Fruit fly (Drosophila melanogaster) whole organism, embryonic: ENCODE measurements around the gene red.

Source experiments
- B-H2 ChIP-seq: fragments of 200-800 bp; sonication (Bioruptor generic); optimal IDR thresholded peaks from 2 replicates; lab custom pipeline; 2018; ENCODE audit warnings: missing biosample characterization, mild to moderate bottlenecking, missing genetic modification characterization
- CG10321 ChIP-seq: fragments of 200-800 bp; sonication (Bioruptor generic); IDR thresholded peaks from 2 replicates; pipeline ENCODE4 v1.3.6; 2022; ENCODE audit warnings: missing biosample characterization, missing genetic modification characterization
- CG10543 ChIP-seq: fragments of 200-800 bp; sonication (Bioruptor generic); optimal IDR thresholded peaks from 3 replicates; lab custom pipeline; 2017; ENCODE audit warnings: missing biosample characterization, mild to moderate bottlenecking, missing genetic modification characterization, moderate library complexity
- CG11696 ChIP-seq: fragments of 200-800 bp; sonication (Bioruptor generic); IDR thresholded peaks from 2 replicates; pipeline ENCODE4 v1.3.6; 2022; ENCODE audit warnings: missing biosample characterization, missing genetic modification characterization
- CG13287 ChIP-seq: fragments of 200-800 bp; sonication (Bioruptor generic); IDR thresholded peaks from 2 replicates; pipeline ENCODE4 v1.3.6; 2022; ENCODE audit warnings: missing biosample characterization, missing genetic modification characterization; ENCODE audit not compliant: partially characterized antibody
- CG13424 ChIP-seq: fragments of 200-800 bp; sonication (Bioruptor generic); optimal IDR thresholded peaks from 2 replicates; lab custom pipeline; 2019; ENCODE audit warnings: missing biosample characterization, mild to moderate bottlenecking, missing genetic modification characterization, moderate library complexity
- CG14014 ChIP-seq: fragments of 200-800 bp; sonication (Bioruptor generic); IDR thresholded peaks from 2 replicates; pipeline ENCODE4 v1.3.6; 2022; ENCODE audit warnings: missing biosample characterization, missing genetic modification characterization
- CG14441 ChIP-seq: fragments of 200-800 bp; sonication (Bioruptor generic); IDR thresholded peaks from 2 replicates; pipeline ENCODE4 v1.3.6; 2022; ENCODE audit warnings: missing biosample characterization, missing genetic modification characterization
- CG14710 ChIP-seq: fragments of 200-800 bp; sonication (Bioruptor generic); optimal IDR thresholded peaks from 3 replicates; lab custom pipeline; 2019; ENCODE audit warnings: missing biosample characterization, mild to moderate bottlenecking, missing genetic modification characterization, moderate library complexity
- CG17829 ChIP-seq: fragments of 200-800 bp; optimal IDR thresholded peaks from 2 replicates; lab custom pipeline; 2019; ENCODE audit warnings: missing biosample characterization, mild to moderate bottlenecking, missing genetic modification characterization, moderate library complexity
- CG2875 ChIP-seq: fragments of 200-800 bp; sonication (Bioruptor generic); optimal IDR thresholded peaks from 2 replicates; lab custom pipeline; 2017; ENCODE audit warnings: missing biosample characterization, mild to moderate bottlenecking, missing genetic modification characterization, missing genetic modification reagents
- CG31365 ChIP-seq: fragments of 200-800 bp; sonication (Bioruptor generic); optimal IDR thresholded peaks from 2 replicates; lab custom pipeline; 2018; ENCODE audit warnings: missing biosample characterization, mild to moderate bottlenecking, missing genetic modification characterization
- CG32532 ChIP-seq: fragments of 200-800 bp; sonication (Bioruptor generic); IDR thresholded peaks from 2 replicates; pipeline ENCODE4 v1.3.6; 2022; ENCODE audit warnings: missing biosample characterization, missing genetic modification characterization
- CG32767 ChIP-seq: fragments of 200-800 bp; sonication (Bioruptor generic); IDR thresholded peaks from 2 replicates; pipeline ENCODE4 v1.3.6; 2022; ENCODE audit warnings: missing biosample characterization, missing genetic modification characterization
- CG3281 ChIP-seq: fragments of 200-800 bp; sonication (Bioruptor generic); optimal IDR thresholded peaks from 3 replicates; lab custom pipeline; 2017; ENCODE audit warnings: missing biosample characterization, mild to moderate bottlenecking, missing genetic modification characterization
- CG3726 ChIP-seq: fragments of 200-800 bp; sonication (Bioruptor generic); IDR thresholded peaks from 3 replicates; pipeline ENCODE4, ENCODE4 v1.3.6; 2022; ENCODE audit warnings: missing biosample characterization, missing genetic modification characterization
- CG4707 ChIP-seq: fragments of 200-800 bp; sonication (Bioruptor generic); optimal IDR thresholded peaks from 2 replicates; lab custom pipeline; 2018; ENCODE audit warnings: missing biosample characterization, mild to moderate bottlenecking, missing genetic modification characterization, moderate library complexity
- CG4854 ChIP-seq: fragments of 200-800 bp; sonication (Bioruptor generic); optimal IDR thresholded peaks from 2 replicates; lab custom pipeline; 2016; ENCODE audit warnings: missing biosample characterization, missing genetic modification characterization, inconsistent platforms
- CG5245 ChIP-seq: fragments of 200-800 bp; sonication (Bioruptor generic); optimal IDR thresholded peaks from 3 replicates; lab custom pipeline; 2016; ENCODE audit warnings: missing biosample characterization, missing genetic modification characterization
- CG7372 ChIP-seq: fragments of 200-800 bp; sonication (Bioruptor generic); IDR thresholded peaks from 2 replicates; pipeline ENCODE4 v1.3.6; 2022; ENCODE audit warnings: missing biosample characterization, missing genetic modification characterization
- CG7987 ChIP-seq: fragments of 200-800 bp; sonication (Bioruptor generic); optimal IDR thresholded peaks from 2 replicates; lab custom pipeline; 2018; ENCODE audit warnings: missing biosample characterization, mild to moderate bottlenecking, missing genetic modification characterization, moderate library complexity
- Camta ChIP-seq: fragments of 200-800 bp; sonication (Bioruptor generic); optimal IDR thresholded peaks from 2 replicates; lab custom pipeline; 2016; ENCODE audit warnings: missing biosample characterization, missing genetic modification characterization
- CrebB ChIP-seq: fragments of 200-800 bp; sonication (Bioruptor generic); optimal IDR thresholded peaks from 3 replicates; lab custom pipeline; 2018; ENCODE audit warnings: missing biosample characterization, mild to moderate bottlenecking, missing genetic modification characterization
- D19A ChIP-seq: fragments of 200-800 bp; optimal IDR thresholded peaks from 3 replicates; lab custom pipeline; 2019; ENCODE audit warnings: missing biosample characterization, mild to moderate bottlenecking, missing genetic modification characterization, moderate library complexity
- Dp ChIP-seq: fragments of 200-800 bp; sonication (Bioruptor generic); optimal IDR thresholded peaks from 2 replicates; lab custom pipeline; 2018; ENCODE audit warnings: missing biosample characterization, mild to moderate bottlenecking, missing genetic modification characterization, moderate library complexity
- E2f2 ChIP-seq: fragments of 200-800 bp; sonication (Bioruptor generic); IDR thresholded peaks from 2 replicates; pipeline ENCODE4 v1.3.6; 2022; ENCODE audit warnings: missing biosample characterization, missing genetic modification characterization
- ERR ChIP-seq: fragments of 200-800 bp; sonication (Bioruptor generic); optimal IDR thresholded peaks from 2 replicates; lab custom pipeline; 2016; ENCODE audit warnings: missing biosample characterization, missing genetic modification characterization
- Eip74EF ChIP-seq, 2 experiments: fragments of 200-800 bp in 1 of 2; fragments of >200 bp in 1 of 2; sonication (Bioruptor generic) in 1 of 2; optimal IDR thresholded peaks; 2 replicates each; lab custom pipeline; 2017 to 2019; ENCODE audit warnings: missing biosample characterization in 2 of 2, missing genetic modification characterization in 2 of 2, mild to moderate bottlenecking in 1 of 2, moderate library complexity in 1 of 2
- GATAe ChIP-seq: fragments of 200-800 bp; sonication (Bioruptor generic); conservative IDR thresholded peaks from 2 replicates; pipeline ENCODE4 v1.3.6; 2022; ENCODE audit warnings: missing biosample characterization, missing genetic modification characterization
- Gug ChIP-seq: fragments of 200-800 bp; sonication (Bioruptor generic); IDR thresholded peaks from 4 replicates; pipeline ENCODE4 v1.3.6; 2022; ENCODE audit warnings: missing biosample characterization, missing genetic modification characterization
- Hmx ChIP-seq: fragments of 200-800 bp; sonication (Bioruptor generic); optimal IDR thresholded peaks from 2 replicates; lab custom pipeline; 2016; ENCODE audit warnings: missing biosample characterization, missing genetic modification characterization
- Lim3 ChIP-seq: fragments of 200-800 bp; sonication (Bioruptor generic); IDR thresholded peaks from 2 replicates; pipeline ENCODE4 v1.3.6; 2022; ENCODE audit warnings: missing biosample characterization, missing genetic modification characterization
- Oli ChIP-seq: fragments of 200-800 bp; sonication (Bioruptor generic); optimal IDR thresholded peaks from 2 replicates; lab custom pipeline; 2018; ENCODE audit warnings: missing biosample characterization, mild to moderate bottlenecking, missing genetic modification characterization, moderate library complexity
- Poxn ChIP-seq: fragments of 200-800 bp; sonication (Bioruptor generic); IDR thresholded peaks from 2 replicates; pipeline ENCODE4 v1.3.6; 2022; ENCODE audit warnings: missing biosample characterization, missing genetic modification characterization
- Sox102F ChIP-seq: fragments of 200-800 bp; sonication (Bioruptor generic); optimal IDR thresholded peaks from 2 replicates; lab custom pipeline; 2018; ENCODE audit warnings: missing biosample characterization, mild to moderate bottlenecking, missing genetic modification characterization, moderate library complexity
- al ChIP-seq: fragments of 200-800 bp; sonication (Bioruptor generic); IDR thresholded peaks from 2 replicates; pipeline ENCODE4 v1.3.6; 2022; ENCODE audit warnings: missing biosample characterization, missing genetic modification characterization
- dimm ChIP-seq: fragments of 200-800 bp; sonication (Bioruptor generic); IDR thresholded peaks from 2 replicates; pipeline ENCODE4 v1.3.6; 2022; ENCODE audit warnings: missing biosample characterization, missing genetic modification characterization
- emc ChIP-seq: fragments of 200-800 bp; sonication (Bioruptor generic); optimal IDR thresholded peaks from 2 replicates; lab custom pipeline; 2016; ENCODE audit warnings: missing biosample characterization, missing genetic modification characterization
- grn ChIP-seq: fragments of 200-800 bp; sonication (Bioruptor generic); optimal IDR thresholded peaks from 3 replicates; lab custom pipeline; 2017; ENCODE audit warnings: missing biosample characterization, missing genetic modification characterization
- lab ChIP-seq: fragments of 200-800 bp; sonication (Bioruptor generic); optimal IDR thresholded peaks from 3 replicates; lab custom pipeline; 2017; ENCODE audit warnings: missing biosample characterization, missing genetic modification characterization, mild to moderate bottlenecking, moderate library complexity, missing genetic modification reagents
- lbe ChIP-seq: fragments of 200-800 bp; sonication (Bioruptor generic); optimal IDR thresholded peaks from 2 replicates; lab custom pipeline; 2016; ENCODE audit warnings: missing biosample characterization, mild to moderate bottlenecking, missing genetic modification characterization
- lola ChIP-seq, 3 experiments: fragments of >200 bp in 2 of 3; fragments of 200-800 bp in 1 of 3; sonication (Bioruptor generic) in 1 of 3; optimal IDR thresholded peaks; 2 replicates each; lab custom pipeline; 2017 to 2019; ENCODE audit warnings: missing biosample characterization in 3 of 3, missing genetic modification characterization in 3 of 3, mild to moderate bottlenecking in 1 of 3, moderate library complexity in 1 of 3
- sens-2 ChIP-seq: fragments of 200-800 bp; sonication (Bioruptor generic); IDR thresholded peaks from 2 replicates; pipeline ENCODE4 v1.3.6; 2022; ENCODE audit warnings: missing biosample characterization, missing genetic modification characterization
- sim ChIP-seq: fragments of 200-800 bp; sonication (Bioruptor generic); IDR thresholded peaks from 2 replicates; pipeline ENCODE4 v1.3.6; 2022; ENCODE audit warnings: missing biosample characterization, missing genetic modification characterization
- tx ChIP-seq: fragments of 200-800 bp; sonication (Bioruptor generic); optimal IDR thresholded peaks from 2 replicates; lab custom pipeline; 2016; ENCODE audit warnings: missing biosample characterization, missing genetic modification characterization
- unpg ChIP-seq: fragments of 200-800 bp; sonication (Bioruptor generic); optimal IDR thresholded peaks from 3 replicates; lab custom pipeline; 2018; ENCODE audit warnings: missing biosample characterization, mild to moderate bottlenecking, missing genetic modification characterization, moderate library complexity
- vfl ChIP-seq: fragments of 200-800 bp; sonication (Bioruptor generic); optimal IDR thresholded peaks from 2 replicates; lab custom pipeline; 2016; ENCODE audit warnings: missing biosample characterization, missing genetic modification characterization
- vnd ChIP-seq: fragments of 200-800 bp; sonication (Bioruptor generic); IDR thresholded peaks from 3 replicates; pipeline ENCODE4 v1.3.6; 2022; ENCODE audit warnings: missing biosample characterization, missing genetic modification characterization; ENCODE audit not compliant: partially characterized antibody
- wor ChIP-seq: fragments of 200-800 bp; sonication (Bioruptor generic); IDR thresholded peaks from 2 replicates; pipeline ENCODE4 v1.3.6; 2022; ENCODE audit warnings: missing biosample characterization, missing genetic modification characterization

red gene

dm6 chr3R:14285059-14285953, 3.6 kb upstream of the red start (continued):
- TF ChIP-seq tx (GFP tag; lab: Kevin White, UChicago) (no peak), CG32532 (GFP tag; lab: Robert Waterston, UW) (no peak), lbe (GFP tag; lab: Kevin White, UChicago) (no peak), dimm (GFP tag; lab: Robert Waterston, UW) (no peak), Hmx (GFP tag; lab: Kevin White, UChicago) (no peak), D19A (tag; lab: Kevin White, UChicago) (no peak), CG7372 (no peak), GATAe (GFP tag; lab: Robert Waterston, UW) (no peak), wor (no peak), B-H2 (peak; percentile 38), Lim3 (no peak), CG4854 (GFP tag; lab: Kevin White, UChicago) (no peak), CG13424 (tag; lab: Kevin White, UChicago) (peak; percentile 14), CG2875 (GFP tag; lab: Kevin White, UChicago) (no peak), CG14441 (no peak), al (no peak), CG14014 (no peak), Camta (GFP tag; lab: Kevin White, UChicago) (no peak), CG7987 (GFP tag; lab: Kevin White, UChicago) (peak; percentile 14), CrebB (tag; lab: Kevin White, UChicago) (no peak), ERR (GFP tag; lab: Kevin White, UChicago) (no peak), CG17829 (no peak), sim (no peak), lola (GFP tag; optimal IDR thresholded peaks at IDR 0.05; lab: Kevin White, UChicago) (no peak), CG14710 (tag; lab: Kevin White, UChicago) (no peak), Sox102F (peak; percentile 36), Poxn (GFP tag; lab: Robert Waterston, UW) (no peak), vfl (GFP tag; lab: Kevin White, UChicago) (no peak), CG13287 (GFP tag; lab: Robert Waterston, UW) (no peak), unpg (GFP tag; lab: Kevin White, UChicago) (peak; percentile 7), Oli (tag; lab: Kevin White, UChicago) (peak; percentile 34), sens-2 (GFP tag; lab: Robert Waterston, UW) (no peak), grn (no peak), emc (GFP tag; lab: Kevin White, UChicago) (no peak), CG5245 (GFP tag; lab: Kevin White, UChicago) (no peak), CG10321 (GFP tag; lab: Robert Waterston, UW) (no peak), vnd (GFP tag; lab: Robert Waterston, UW) (no peak), lab (GFP tag; lab: Kevin White, UChicago) (peak; percentile 42), CG32767 (no peak), CG3281 (GFP tag; lab: Kevin White, UChicago) (peak; percentile 9), Eip74EF (GFP tag; optimal IDR thresholded peaks at IDR 0.05; lab: Kevin White, UChicago) (no peak), Gug (GFP tag; lab: Robert Waterston, UW) (peak; percentile 36; the same call in 1 of the 4 replicates), CG3726 (GFP tag; lab: Robert Waterston, UW) (no peak), CG10543 (GFP tag; lab: Kevin White, UChicago) (peak; percentile 66), CG31365 (tag; lab: Kevin White, UChicago) (no peak), CG11696 (GFP tag; lab: Robert Waterston, UW) (no peak), E2f2 (GFP tag; lab: Robert Waterston, UW) (no peak), Dp (GFP tag; lab: Kevin White, UChicago) (no peak), CG4707 (GFP tag; lab: Kevin White, UChicago) (no peak)
